Worm (Caenorhabditis elegans): ENCODE measurements around the gene R07G3.7.

The R07G3.7 gene

ce11 chrII:7593227-7593626 lies 20.3 kb downstream of the R07G3.7 start:
- TF ChIP-seq skn-1 (tag; optimal IDR thresholded peaks at IDR 0.05) (peak; percentile 50), zag-1 (tag; optimal IDR thresholded peaks at IDR 0.05) (no peak), mdl-1 (tag; optimal IDR thresholded peaks at IDR 0.05) (no peak), tbx-2 (tag; optimal IDR thresholded peaks at IDR 0.05) (peak; percentile 20), ama-1 (optimal IDR thresholded peaks at IDR 0.05) (no peak), daf-12 (tag; optimal IDR thresholded peaks at IDR 0.05) (no peak), fkh-10 (GFP tag; optimal IDR thresholded peaks at IDR 0.05) (peak; percentile 38), lin-39 (tag; optimal IDR thresholded peaks at IDR 0.05) (peak; percentile 28), hmg-11 (tag; optimal IDR thresholded peaks at IDR 0.05) (peak; percentile 35), egl-5 (tag; optimal IDR thresholded peaks at IDR 0.05) (no peak), ztf-4 (tag; optimal IDR thresholded peaks at IDR 0.05) (no peak), nhr-28 (tag; optimal IDR thresholded peaks at IDR 0.05) (no peak), jun-1 (tag; optimal IDR thresholded peaks at IDR 0.05) (no peak), fkh-2 (tag; optimal IDR thresholded peaks at IDR 0.05) (no peak), nhr-77 (tag; optimal IDR thresholded peaks at IDR 0.05) (no peak), nfya-1 (tag; optimal IDR thresholded peaks at IDR 0.05; ENCODE audit: insufficient read depth) (peak; percentile 55), egl-27 (tag; optimal IDR thresholded peaks at IDR 0.05) (no peak), ceh-16 (tag; optimal IDR thresholded peaks at IDR 0.05) (no peak)

ce11 chrII:7588295-7588694 lies 25.2 kb downstream of the R07G3.7 start:
- no peak for TF ChIP-seq nhr-67 (tag; optimal IDR thresholded peaks at IDR 0.05)
- TF ChIP-seq nhr-43 (tag; optimal IDR thresholded peaks at IDR 0.05; ENCODE audit: poor library complexity, severe bottlenecking), result no peak
- TF ChIP-seq jun-1 (tag; optimal IDR thresholded peaks at IDR 0.05), result no peak
- TF ChIP-seq lin-39 (tag; optimal IDR thresholded peaks at IDR 0.05), result no peak
- no peak for TF ChIP-seq elt-3 (tag; optimal IDR thresholded peaks at IDR 0.05)
- no peak for TF ChIP-seq nhr-237 (tag; optimal IDR thresholded peaks at IDR 0.05)
- no peak for TF ChIP-seq egl-27 (tag; optimal IDR thresholded peaks at IDR 0.05)
- TF ChIP-seq ceh-16 (tag; optimal IDR thresholded peaks at IDR 0.05), result no peak
- TF ChIP-seq ztf-4 (tag; optimal IDR thresholded peaks at IDR 0.05), result no peak

ce11 chrII:7583555-7583954 lies 30.0 kb downstream of the R07G3.7 start, which contains the start of gene mks-3:
mks-3 (minus strand) TSS chrII:7583655.
- no peak for TF ChIP-seq ceh-82 (tag; optimal IDR thresholded peaks at IDR 0.05)
- no peak for TF ChIP-seq mml-1 (tag; optimal IDR thresholded peaks at IDR 0.05)
- no peak for TF ChIP-seq pha-4 (tag; optimal IDR thresholded peaks at IDR 0.05)

ce11 chrII:7577412-7577811 lies 36.1 kb downstream of the R07G3.7 start, which contains the start of gene F35D2.6:
F35D2.6 (plus strand) TSS chrII:7577712.
- TF ChIP-seq ama-1 (optimal IDR thresholded peaks at IDR 0.05) (no peak), ztf-11 (tag; optimal IDR thresholded peaks at IDR 0.05) (no peak), elt-1 (tag; optimal IDR thresholded peaks at IDR 0.05) (no peak), nfya-1 (tag; optimal IDR thresholded peaks at IDR 0.05; ENCODE audit: insufficient read depth) (no peak), daf-12 (tag; optimal IDR thresholded peaks at IDR 0.05) (no peak), eor-1 (tag; optimal IDR thresholded peaks at IDR 0.05) (no peak)

- no peak for TF ChIP-seq nfya-1 (tag; optimal IDR thresholded peaks at IDR 0.05; ENCODE audit: insufficient read depth)
- TF ChIP-seq nhr-77 (tag; optimal IDR thresholded peaks at IDR 0.05), result no peak
- TF ChIP-seq fkh-2 (tag; optimal IDR thresholded peaks at IDR 0.05), result no peak
- TF ChIP-seq nhr-76 (tag; optimal IDR thresholded peaks at IDR 0.05), result no peak
- no peak for TF ChIP-seq hmg-11 (tag; optimal IDR thresholded peaks at IDR 0.05)
- TF ChIP-seq skn-1 (tag; optimal IDR thresholded peaks at IDR 0.05), result no peak
- no peak for TF ChIP-seq unc-39 (tag; optimal IDR thresholded peaks at IDR 0.05)
- no peak for TF ChIP-seq mml-1 (tag; optimal IDR thresholded peaks at IDR 0.05)
- no peak for TF ChIP-seq egl-5 (tag; optimal IDR thresholded peaks at IDR 0.05)
- no peak for TF ChIP-seq elt-2 (tag; optimal IDR thresholded peaks at IDR 0.05)
- TF ChIP-seq mdl-1 (tag; optimal IDR thresholded peaks at IDR 0.05), result no peak
- no peak for TF ChIP-seq snpc-4 (tag; optimal IDR thresholded peaks at IDR 0.05)
Observed at ce11 chrII:7575614-7576013, 37.9 kb downstream of the R07G3.7 start, which contains the start of gene F35D2.1. F35D2.1 (plus strand) TSS chrII:7575914.

ce11 chrII:7574143-7574542 lies 39.4 kb downstream of the R07G3.7 start, which contains the start of gene F35D2.2:
F35D2.2 (plus strand) TSS chrII:7574443.
- TF ChIP-seq fkh-2 (tag; optimal IDR thresholded peaks at IDR 0.05), result no peak
- no peak for TF ChIP-seq nhr-76 (tag; optimal IDR thresholded peaks at IDR 0.05)
- no peak for TF ChIP-seq nhr-43 (tag; optimal IDR thresholded peaks at IDR 0.05; ENCODE audit: poor library complexity, severe bottlenecking)
- no peak for TF ChIP-seq daf-12 (tag; optimal IDR thresholded peaks at IDR 0.05)
- no peak for TF ChIP-seq egl-5 (tag; optimal IDR thresholded peaks at IDR 0.05)
- TF ChIP-seq nfya-1 (tag; optimal IDR thresholded peaks at IDR 0.05; ENCODE audit: insufficient read depth), result no peak
- no peak for TF ChIP-seq jun-1 (tag; optimal IDR thresholded peaks at IDR 0.05)
- no peak for TF ChIP-seq elt-3 (tag; optimal IDR thresholded peaks at IDR 0.05)
- TF ChIP-seq lin-39 (tag; optimal IDR thresholded peaks at IDR 0.05), result no peak
- no peak for TF ChIP-seq mdl-1 (tag; optimal IDR thresholded peaks at IDR 0.05)
